Worm (Caenorhabditis elegans) whole organism, L4 larva: ENCODE results near the gene str-131.

ENCODE experiments used
- D1046.2 ChIP-seq: fragments of 200-800 bp; sonication (Bioruptor generic); IDR thresholded peaks from 2 replicates; pipeline ENCODE4 v1.3.6; 2022; ENCODE audit warnings: missing genetic modification characterization, missing compliant biosample characterization
- F10B5.3 ChIP-seq: sonication (generic microtip); optimal IDR thresholded peaks from 2 replicates; lab custom pipeline; 2016; ENCODE audit warnings: mild to moderate bottlenecking, missing genetic modification characterization, missing compliant biosample characterization
- F26F4.8 ChIP-seq: fragments of 200-800 bp; sonication (Bioruptor generic); conservative IDR thresholded peaks from 2 replicates; pipeline ENCODE4 v1.3.6; 2022; ENCODE audit warnings: missing genetic modification characterization, missing compliant biosample characterization
- F44E2.7 ChIP-seq: fragments of 200-800 bp; sonication (Bioruptor generic); IDR thresholded peaks from 2 replicates; pipeline ENCODE4 v2.1.2; 2022; ENCODE audit warnings: missing genetic modification characterization, missing compliant biosample characterization
- T20F7.1 ChIP-seq: fragments of 200-800 bp; sonication (Bioruptor generic); optimal IDR thresholded peaks from 2 replicates; lab custom pipeline; 2018; ENCODE audit warnings: mild to moderate bottlenecking, missing genetic modification characterization, missing compliant biosample characterization
- Y75B8A.6 ChIP-seq: fragments of 200-800 bp; sonication (Bioruptor generic); IDR thresholded peaks from 2 replicates; pipeline ENCODE4 v1.3.6; 2022; ENCODE audit warnings: missing genetic modification reagents, missing genetic modification characterization, missing compliant biosample characterization
- ZK337.2 ChIP-seq: fragments of 200-800 bp; sonication (Bioruptor generic); IDR thresholded peaks from 2 replicates; pipeline ENCODE4 v1.3.6; 2022; ENCODE audit warnings: missing genetic modification reagents, missing genetic modification characterization, missing compliant biosample characterization
- ama-1 ChIP-seq: fragments of 150-350 bp; optimal IDR thresholded peaks from 2 replicates; lab custom pipeline; 2014; ENCODE audit warnings: inconsistent platforms, mixed read lengths
- arid-1 ChIP-seq: fragments of 200-800 bp; sonication (Bioruptor generic); conservative IDR thresholded peaks from 2 replicates; pipeline ENCODE4 v1.3.6; 2022; ENCODE audit warnings: missing genetic modification reagents, missing genetic modification characterization, missing compliant biosample characterization
- attf-4 ChIP-seq: sonication (generic microtip); optimal IDR thresholded peaks from 3 replicates; lab custom pipeline; 2017; ENCODE audit warnings: missing biosample characterization, missing genetic modification characterization
- ceh-32 ChIP-seq: sonication (generic microtip); optimal IDR thresholded peaks from 2 replicates; lab custom pipeline; 2016; ENCODE audit warnings: mild to moderate bottlenecking, missing genetic modification characterization, missing compliant biosample characterization; ENCODE audit not compliant: poor library complexity
- ceh-44 ChIP-seq: fragments of 200-800 bp; sonication (Bioruptor generic); IDR thresholded peaks from 2 replicates; pipeline ENCODE4 v1.3.6; 2022; ENCODE audit warnings: missing genetic modification reagents, missing genetic modification characterization, missing compliant biosample characterization
- ceh-62 ChIP-seq: sonication (generic microtip); optimal IDR thresholded peaks from 2 replicates; lab custom pipeline; 2017; ENCODE audit warnings: missing biosample characterization, missing genetic modification characterization
- cey-2 ChIP-seq: sonication (generic microtip); optimal IDR thresholded peaks from 3 replicates; lab custom pipeline; 2017; ENCODE audit warnings: missing genetic modification characterization, mild to moderate bottlenecking, missing compliant biosample characterization, antibody characterized with exemption, borderline replicate concordance; ENCODE audit not compliant: insufficient read depth
- daf-16 ChIP-seq, 3 experiments: sonication (generic microtip); optimal IDR thresholded peaks; 2 replicates each; lab custom pipeline; 2016 to 2017; ENCODE audit warnings: missing genetic modification characterization in 3 of 3, missing genetic modification reagents in 3 of 3, mild to moderate bottlenecking in 2 of 3, missing compliant biosample characterization in 2 of 3, missing biosample characterization in 1 of 3, moderate library complexity in 1 of 3
- daf-19 ChIP-seq: fragments of 200-800 bp; sonication (Bioruptor generic); conservative IDR thresholded peaks from 2 replicates; pipeline ENCODE4 v1.3.6; 2022; ENCODE audit warnings: missing genetic modification characterization, missing compliant biosample characterization
- dmd-6 ChIP-seq: fragments of 200-800 bp; sonication (Bioruptor generic); IDR thresholded peaks from 2 replicates; pipeline ENCODE4 v1.3.6; 2022; ENCODE audit warnings: missing genetic modification reagents, missing genetic modification characterization, missing compliant biosample characterization
- dmd-8 ChIP-seq: fragments of 200-800 bp; sonication (Bioruptor generic); IDR thresholded peaks from 2 replicates; pipeline ENCODE4 v1.3.6; 2022; ENCODE audit warnings: missing genetic modification characterization, missing compliant biosample characterization
- dpl-1 ChIP-seq: fragments of 150-350 bp; optimal IDR thresholded peaks from 2 replicates; lab custom pipeline; 2014; ENCODE audit warnings: missing biosample characterization, missing genetic modification reagents, missing genetic modification characterization
- duxl-1 ChIP-seq: sonication (generic microtip); optimal IDR thresholded peaks from 2 replicates; lab custom pipeline; 2016; ENCODE audit warnings: mild to moderate bottlenecking, missing genetic modification characterization, moderate library complexity, missing compliant biosample characterization; ENCODE audit not compliant: poor library complexity
- fkh-10 ChIP-seq: fragments of 150-350 bp; optimal IDR thresholded peaks from 2 replicates; lab custom pipeline; 2014; ENCODE audit warnings: missing biosample characterization, missing genetic modification reagents, missing genetic modification characterization
- fos-1 ChIP-seq: fragments of 150-350 bp; optimal IDR thresholded peaks from 2 replicates; lab custom pipeline; 2014; ENCODE audit warnings: missing biosample characterization, missing genetic modification characterization
- gei-8 ChIP-seq: fragments of 200-800 bp; sonication (Bioruptor generic); optimal IDR thresholded peaks from 2 replicates; lab custom pipeline; 2018; ENCODE audit warnings: mild to moderate bottlenecking, missing genetic modification characterization, missing compliant biosample characterization
- hlh-11 ChIP-seq: fragments of 200-800 bp; sonication (Bioruptor generic); optimal IDR thresholded peaks from 2 replicates; lab custom pipeline; 2018; ENCODE audit warnings: mild to moderate bottlenecking, missing genetic modification characterization, missing compliant biosample characterization
- lin-1 ChIP-seq: fragments of 200-800 bp; sonication (Bioruptor generic); IDR thresholded peaks from 2 replicates; pipeline ENCODE4 v1.3.6; 2022; ENCODE audit warnings: missing genetic modification reagents, missing genetic modification characterization, missing compliant biosample characterization
- lir-3 ChIP-seq: sonication (generic microtip); optimal IDR thresholded peaks from 2 replicates; lab custom pipeline; 2016; ENCODE audit warnings: mild to moderate bottlenecking, missing genetic modification characterization, missing compliant biosample characterization
- lsy-2 ChIP-seq, 2 experiments: fragments of 150-350 bp in 1 of 2; sonication (generic microtip) in 1 of 2; optimal IDR thresholded peaks; 2 replicates each; lab custom pipeline; 2014 to 2017; ENCODE audit warnings: missing biosample characterization in 2 of 2, missing genetic modification characterization in 2 of 2
- mdt-29 ChIP-seq: fragments of 200-800 bp; sonication (Bioruptor generic); IDR thresholded peaks from 2 replicates; pipeline ENCODE4 v1.3.6; 2022; ENCODE audit warnings: missing genetic modification reagents, missing genetic modification characterization, missing compliant biosample characterization
- mes-2 ChIP-seq: sonication (generic microtip); optimal IDR thresholded peaks from 2 replicates; lab custom pipeline; 2016; ENCODE audit warnings: missing genotype, mild to moderate bottlenecking, missing genetic modification characterization, missing compliant biosample characterization; ENCODE audit not compliant: poor library complexity, severe bottlenecking
- mxl-3 ChIP-seq: fragments of 200-800 bp; sonication (Bioruptor generic); optimal IDR thresholded peaks from 2 replicates; lab custom pipeline; 2018; ENCODE audit warnings: mild to moderate bottlenecking, missing genetic modification characterization, missing compliant biosample characterization
- nhr-11 ChIP-seq: fragments of 150-350 bp; optimal IDR thresholded peaks from 2 replicates; lab custom pipeline; 2014; ENCODE audit warnings: missing biosample characterization, missing genetic modification characterization
- nhr-42 ChIP-seq: fragments of 200-800 bp; sonication (Bioruptor generic); IDR thresholded peaks from 2 replicates; pipeline ENCODE4 v1.3.6; 2022; ENCODE audit warnings: missing genetic modification characterization, missing compliant biosample characterization
- nhr-77 ChIP-seq: fragments of 150-350 bp; optimal IDR thresholded peaks from 2 replicates; lab custom pipeline; 2014; ENCODE audit warnings: missing biosample characterization, missing genetic modification characterization
- pha-4 ChIP-seq, 2 experiments: fragments of 150-350 bp in 1 of 2; fragments of 200-800 bp in 1 of 2; sonication (Bioruptor generic) in 1 of 2; IDR thresholded peaks in 1 of 2; optimal IDR thresholded peaks in 1 of 2; 2 replicates each; pipeline versions ENCODE4 v1.3.6 to Lab custom; 2014 to 2022; ENCODE audit warnings: missing genetic modification characterization in 2 of 2, missing genetic modification reagents in 2 of 2, missing biosample characterization in 1 of 2, missing compliant biosample characterization in 1 of 2
- php-3 ChIP-seq: fragments of 200-800 bp; sonication (Bioruptor generic); IDR thresholded peaks from 2 replicates; pipeline ENCODE4 v1.3.6; 2022; ENCODE audit warnings: missing genetic modification reagents, missing genetic modification characterization, missing compliant biosample characterization
- saeg-2 ChIP-seq: fragments of 200-800 bp; sonication (Bioruptor generic); IDR thresholded peaks from 2 replicates; pipeline ENCODE4 v1.3.6; 2022; ENCODE audit warnings: missing genetic modification reagents, missing genetic modification characterization, missing compliant biosample characterization
- sdz-12 ChIP-seq: fragments of 200-800 bp; sonication (Bioruptor generic); optimal IDR thresholded peaks from 2 replicates; lab custom pipeline; 2018; ENCODE audit warnings: mild to moderate bottlenecking, missing genetic modification characterization, missing compliant biosample characterization
- snpc-4 ChIP-seq: fragments of 150-350 bp; optimal IDR thresholded peaks from 2 replicates; lab custom pipeline; 2014; ENCODE audit warnings: missing biosample characterization, missing genetic modification characterization
- spr-1 ChIP-seq: sonication (generic microtip); optimal IDR thresholded peaks from 2 replicates; lab custom pipeline; 2016; ENCODE audit warnings: mild to moderate bottlenecking, missing genetic modification characterization, missing compliant biosample characterization
- tag-97 ChIP-seq: fragments of 200-800 bp; sonication (Bioruptor generic); IDR thresholded peaks from 2 replicates; pipeline ENCODE4 v1.3.6; 2022; ENCODE audit warnings: missing genetic modification characterization, missing compliant biosample characterization
- unc-39 ChIP-seq: sonication (generic microtip); optimal IDR thresholded peaks from 2 replicates; lab custom pipeline; 2017; ENCODE audit warnings: missing biosample characterization, missing genetic modification characterization
- unc-62 ChIP-seq, 3 experiments: fragments of 150-350 bp in 1 of 3; sonication (generic microtip); optimal IDR thresholded peaks in 2 of 3; peaks in 1 of 3; 1 replicate in 1 of 3; 2 replicates in 2 of 3; lab custom pipeline; 2014 to 2017; ENCODE audit warnings: missing biosample characterization in 3 of 3, missing genetic modification characterization in 3 of 3, missing genetic modification reagents in 3 of 3, missing genotype in 1 of 3
- vab-7 ChIP-seq: fragments of 200-800 bp; sonication (Bioruptor generic); IDR thresholded peaks from 2 replicates; pipeline ENCODE4 v1.3.6; 2022; ENCODE audit warnings: missing genetic modification reagents, missing genetic modification characterization, missing compliant biosample characterization
- zfp-3 ChIP-seq: fragments of 200-800 bp; sonication (Bioruptor generic); conservative IDR thresholded peaks from 2 replicates; pipeline ENCODE4 v1.3.6; 2022; ENCODE audit warnings: missing genetic modification reagents, missing genetic modification characterization, missing compliant biosample characterization
- ztf-11 ChIP-seq: fragments of 150-350 bp; optimal IDR thresholded peaks from 2 replicates; lab custom pipeline; 2014; ENCODE audit warnings: missing biosample characterization, missing genetic modification characterization

Gene str-131

ce11 chrV:8081579-8081978 lies at the start of gene str-131:
Gene str-131, minus strand, starts transcription at chrV:8081679.
- TF ChIP-seq ZK337.2 (no peak), T20F7.1 (GFP tag; lab: Kevin White, UChicago) (no peak), mes-2 (tag; lab: Kevin White, UChicago) (no peak), dpl-1 (GFP tag; lab: Kevin White, UChicago) (no peak), sdz-12 (GFP tag; lab: Kevin White, UChicago) (no peak), F26F4.8 (no peak), lin-1 (GFP tag; lab: Robert Waterston, UW) (no peak), php-3 (GFP tag; lab: Robert Waterston, UW) (no peak), spr-1 (tag; lab: Kevin White, UChicago) (no peak), ama-1 (no peak)

- TF ChIP-seq nhr-77 (no peak), lir-3 (no peak), vab-7 (GFP tag; lab: Robert Waterston, UW) (no peak), dmd-6 (GFP tag; lab: Robert Waterston, UW) (no peak), hlh-11 (tag; lab: Kevin White, UChicago) (no peak), ztf-11 (tag; lab: Kevin White, UChicago) (no peak), F10B5.3 (tag; lab: Kevin White, UChicago) (no peak), dmd-8 (GFP tag; lab: Robert Waterston, UW) (no peak), daf-16 (GFP tag; optimal IDR thresholded peaks at IDR 0.05; lab: Kevin White, UChicago) (no peak), daf-16 (tag; optimal IDR thresholded peaks at IDR 0.05; lab: Kevin White, UChicago) (no peak), cey-2 (tag; lab: Kevin White, UChicago) (no peak), nhr-42 (GFP tag; lab: Robert Waterston, UW) (no peak), lsy-2 (tag; optimal IDR thresholded peaks at IDR 0.05; lab: Kevin White, UChicago) (no peak), mxl-3 (GFP tag; lab: Kevin White, UChicago) (no peak), pha-4 (GFP tag; IDR thresholded peaks at IDR 0.05; lab: Robert Waterston, UW) (no peak), pha-4 (tag; optimal IDR thresholded peaks at IDR 0.05; lab: Kevin White, UChicago) (no peak), mes-2 (tag; lab: Kevin White, UChicago) (no peak), Y75B8A.6 (GFP tag; lab: Robert Waterston, UW) (no peak)
These were observed 49.3 kb upstream of the str-131 start for ce11 chrV:8130812-8131211.

ce11 chrV:8130149-8130661 lies 48.7 kb upstream of the str-131 start, which contains the start of gene snap-1:
Gene snap-1, plus strand, starts transcription at chrV:8130611.
- TF ChIP-seq D1046.2 (GFP tag; lab: Robert Waterston, UW): no peak
- no peak for TF ChIP-seq zfp-3 (GFP tag; lab: Robert Waterston, UW)
- TF ChIP-seq gei-8 (GFP tag; lab: Kevin White, UChicago): no peak
- peak; percentile 65 for TF ChIP-seq mes-2 (tag; lab: Kevin White, UChicago)
- TF ChIP-seq lsy-2 (tag; optimal IDR thresholded peaks at IDR 0.05; lab: Kevin White, UChicago): peak in 1 of 2 experiments; percentile 75
- TF ChIP-seq ceh-44 (GFP tag; lab: Robert Waterston, UW): peak; percentile 36; the same call in 1 of the 2 replicates
- no peak for TF ChIP-seq tag-97 (GFP tag; lab: Robert Waterston, UW)
- peak; percentile 20 for TF ChIP-seq nhr-11 (tag; lab: Kevin White, UChicago)
- no peak for TF ChIP-seq snpc-4 (tag; lab: Kevin White, UChicago)
- TF ChIP-seq duxl-1: no peak
- TF ChIP-seq fkh-10: peak; percentile 49
- TF ChIP-seq saeg-2 (GFP tag; lab: Robert Waterston, UW): no peak
- peak; percentile 42 for TF ChIP-seq T20F7.1 (GFP tag; lab: Kevin White, UChicago)
- no peak for TF ChIP-seq ztf-11 (tag; lab: Kevin White, UChicago)
- TF ChIP-seq mdt-29 (GFP tag; lab: Robert Waterston, UW): no peak
- TF ChIP-seq F44E2.7 (GFP tag; lab: Robert Waterston, UW): no peak
- TF ChIP-seq fos-1 (tag; lab: Kevin White, UChicago): no peak
- TF ChIP-seq ceh-62 (tag; lab: Kevin White, UChicago): no peak
- TF ChIP-seq unc-39 (tag; lab: Kevin White, UChicago): no peak
- TF ChIP-seq unc-62 (GFP tag; optimal IDR thresholded peaks at IDR 0.05 in 1 of 2; lab: Kevin White, UChicago): peak in 1 of 2 experiments; percentile 32
- TF ChIP-seq unc-62 (tag; optimal IDR thresholded peaks at IDR 0.05; lab: Kevin White, UChicago): no peak
- TF ChIP-seq nhr-42 (GFP tag; lab: Robert Waterston, UW): no peak
- no peak for TF ChIP-seq arid-1 (GFP tag; lab: Robert Waterston, UW)
- no peak for TF ChIP-seq attf-4 (tag; lab: Kevin White, UChicago)
- TF ChIP-seq ceh-32 (tag; lab: Kevin White, UChicago): no peak
- TF ChIP-seq mxl-3 (GFP tag; lab: Kevin White, UChicago): peak; percentile 74
- no peak for TF ChIP-seq daf-19
